Fruit fly (Drosophila melanogaster): Measurements from ENCODE around the gene rgn.

dm6 chr3L:21458736-21459135, 76.4 kb downstream of the rgn start:
- no peak for TF ChIP-seq toe (GFP tag; optimal IDR thresholded peaks at IDR 0.05)
- no peak for TF ChIP-seq kay (GFP tag; ENCODE audit: borderline replicate concordance)
- TF ChIP-seq pad (GFP tag; optimal IDR thresholded peaks at IDR 0.05), result no peak
- no peak for TF ChIP-seq CG5204 (GFP tag; optimal IDR thresholded peaks at IDR 0.05)
- no peak for TF ChIP-seq bab1 (GFP tag; optimal IDR thresholded peaks at IDR 0.05)
- no peak for TF ChIP-seq ovo (GFP tag; optimal IDR thresholded peaks at IDR 0.05)
- no peak for TF ChIP-seq Hr96 (GFP tag; optimal IDR thresholded peaks at IDR 0.05)
- TF ChIP-seq CG7101 (tag; optimal IDR thresholded peaks at IDR 0.05), result no peak
